Worm (Caenorhabditis elegans) whole organism, L3 larva: Measurements from ENCODE around the gene srz-78.

Experiments
- ZK546.5 ChIP-seq: sonication (generic microtip); optimal IDR thresholded peaks from 2 replicates; lab custom pipeline; 2017; ENCODE audit warnings: missing biosample characterization, missing genetic modification characterization
- ama-1 ChIP-seq: fragments of 150-350 bp; optimal IDR thresholded peaks from 2 replicates; lab custom pipeline; 2018
- ceh-16 ChIP-seq: sonication (generic microtip); optimal IDR thresholded peaks from 2 replicates; lab custom pipeline; 2017; ENCODE audit warnings: missing biosample characterization, missing genetic modification characterization
- ceh-28 ChIP-seq: fragments of 150-350 bp; optimal IDR thresholded peaks from 2 replicates; lab custom pipeline; 2014; ENCODE audit warnings: missing biosample characterization, missing genetic modification reagents, missing genetic modification characterization
- ceh-82 ChIP-seq: fragments of 150-350 bp; optimal IDR thresholded peaks from 2 replicates; lab custom pipeline; 2014; ENCODE audit warnings: missing biosample characterization, missing genetic modification characterization
- ceh-9 ChIP-seq: sonication (generic microtip); optimal IDR thresholded peaks from 2 replicates; lab custom pipeline; 2018; ENCODE audit warnings: missing biosample characterization, missing genetic modification characterization
- egl-5 ChIP-seq: fragments of 150-350 bp; optimal IDR thresholded peaks from 2 replicates; lab custom pipeline; 2017; ENCODE audit warnings: missing biosample characterization, missing genetic modification reagents, missing genetic modification characterization, inconsistent platforms
- elt-1 ChIP-seq: fragments of 150-350 bp; optimal IDR thresholded peaks from 2 replicates; lab custom pipeline; 2014; ENCODE audit warnings: missing biosample characterization, missing genetic modification characterization
- elt-2 ChIP-seq: sonication (generic microtip); optimal IDR thresholded peaks from 2 replicates; lab custom pipeline; 2016; ENCODE audit warnings: missing genetic modification reagents, mild to moderate bottlenecking, missing genetic modification characterization, missing compliant biosample characterization
- elt-3 ChIP-seq, 3 experiments: fragments of 150-350 bp in 1 of 3; sonication (generic microtip) in 2 of 3; optimal IDR thresholded peaks; 2 replicates in 2 of 3; 4 replicates in 1 of 3; lab custom pipeline; 2014 to 2017; ENCODE audit warnings: missing biosample characterization in 3 of 3, missing genetic modification characterization in 3 of 3
- eor-1 ChIP-seq, 2 experiments: fragments of 150-350 bp; optimal IDR thresholded peaks; 2 replicates each; lab custom pipeline; 2014 to 2018; ENCODE audit warnings: missing biosample characterization in 2 of 2, missing genetic modification characterization in 2 of 2
- fkh-10 ChIP-seq: sonication (generic microtip); optimal IDR thresholded peaks from 2 replicates; lab custom pipeline; 2017; ENCODE audit warnings: missing biosample characterization, missing genetic modification reagents, missing genetic modification characterization
- fkh-2 ChIP-seq: fragments of 150-350 bp; optimal IDR thresholded peaks from 2 replicates; lab custom pipeline; 2014; ENCODE audit warnings: missing biosample characterization, missing genetic modification reagents, missing genetic modification characterization
- jun-1 ChIP-seq: fragments of 150-350 bp; optimal IDR thresholded peaks from 2 replicates; lab custom pipeline; 2014; ENCODE audit warnings: missing biosample characterization, missing genetic modification reagents, missing genetic modification characterization
- lin-15B ChIP-seq: fragments of 150-350 bp; optimal IDR thresholded peaks from 2 replicates; lab custom pipeline; 2014; ENCODE audit warnings: missing biosample characterization, missing genetic modification characterization
- lin-39 ChIP-seq: fragments of 150-350 bp; optimal IDR thresholded peaks from 2 replicates; lab custom pipeline; 2018; ENCODE audit warnings: missing biosample characterization, missing genetic modification reagents, missing genetic modification characterization
- lsy-12 ChIP-seq: sonication (generic microtip); optimal IDR thresholded peaks from 2 replicates; lab custom pipeline; 2016; ENCODE audit warnings: mild to moderate bottlenecking, missing genetic modification characterization, missing compliant biosample characterization
- mdl-1 ChIP-seq: fragments of 150-350 bp; optimal IDR thresholded peaks from 2 replicates; lab custom pipeline; 2014; ENCODE audit warnings: missing biosample characterization, missing genetic modification characterization
- mml-1 ChIP-seq: fragments of 150-350 bp; sonication (generic microtip); optimal IDR thresholded peaks from 3 replicates; lab custom pipeline; 2014; ENCODE audit warnings: missing biosample characterization, missing genetic modification characterization
- nfya-1 ChIP-seq: sonication (generic microtip); optimal IDR thresholded peaks from 2 replicates; lab custom pipeline; 2017; ENCODE audit warnings: missing genetic modification characterization, mild to moderate bottlenecking, missing compliant biosample characterization, antibody characterized with exemption, moderate library complexity; ENCODE audit not compliant: insufficient read depth
- nhr-11 ChIP-seq: fragments of 150-350 bp; optimal IDR thresholded peaks from 2 replicates; lab custom pipeline; 2014; ENCODE audit warnings: missing biosample characterization, missing genetic modification characterization
- nhr-23 ChIP-seq: fragments of 150-350 bp; optimal IDR thresholded peaks from 2 replicates; lab custom pipeline; 2014; ENCODE audit warnings: missing biosample characterization, missing genetic modification reagents, missing genetic modification characterization
- nhr-43 ChIP-seq: sonication (generic microtip); optimal IDR thresholded peaks from 2 replicates; lab custom pipeline; 2016; ENCODE audit warnings: mild to moderate bottlenecking, missing genetic modification characterization, missing compliant biosample characterization; ENCODE audit not compliant: poor library complexity, severe bottlenecking
- nhr-67 ChIP-seq: fragments of 150-350 bp; optimal IDR thresholded peaks from 2 replicates; lab custom pipeline; 2014; ENCODE audit warnings: missing biosample characterization, missing genetic modification characterization
- nhr-77 ChIP-seq: fragments of 150-350 bp; optimal IDR thresholded peaks from 2 replicates; lab custom pipeline; 2014; ENCODE audit warnings: missing biosample characterization, missing genetic modification characterization
- pha-4 ChIP-seq: fragments of 150-350 bp; optimal IDR thresholded peaks from 2 replicates; lab custom pipeline; 2014; ENCODE audit warnings: missing biosample characterization, missing genetic modification reagents, missing genetic modification characterization
- skn-1 ChIP-seq: fragments of 150-350 bp; optimal IDR thresholded peaks from 2 replicates; lab custom pipeline; 2014; ENCODE audit warnings: missing biosample characterization, missing genetic modification characterization
- snpc-4 ChIP-seq: fragments of 150-350 bp; optimal IDR thresholded peaks from 2 replicates; lab custom pipeline; 2014; ENCODE audit warnings: missing biosample characterization, missing genetic modification characterization
- tbx-2 ChIP-seq: sonication (generic microtip); optimal IDR thresholded peaks from 2 replicates; lab custom pipeline; 2016; ENCODE audit warnings: mild to moderate bottlenecking, missing genetic modification characterization, missing compliant biosample characterization
- unc-39 ChIP-seq: sonication (generic microtip); optimal IDR thresholded peaks from 4 replicates; lab custom pipeline; 2017; ENCODE audit warnings: missing biosample characterization, missing genetic modification characterization
- unc-62 ChIP-seq: fragments of 150-350 bp; sonication (generic microtip); optimal IDR thresholded peaks from 4 replicates; lab custom pipeline; 2014; ENCODE audit warnings: missing biosample characterization, missing genetic modification reagents, missing genetic modification characterization
- ztf-11 ChIP-seq: fragments of 150-350 bp; optimal IDR thresholded peaks from 2 replicates; lab custom pipeline; 2014; ENCODE audit warnings: missing biosample characterization, missing genetic modification characterization

The srz-78 gene

DNA sequence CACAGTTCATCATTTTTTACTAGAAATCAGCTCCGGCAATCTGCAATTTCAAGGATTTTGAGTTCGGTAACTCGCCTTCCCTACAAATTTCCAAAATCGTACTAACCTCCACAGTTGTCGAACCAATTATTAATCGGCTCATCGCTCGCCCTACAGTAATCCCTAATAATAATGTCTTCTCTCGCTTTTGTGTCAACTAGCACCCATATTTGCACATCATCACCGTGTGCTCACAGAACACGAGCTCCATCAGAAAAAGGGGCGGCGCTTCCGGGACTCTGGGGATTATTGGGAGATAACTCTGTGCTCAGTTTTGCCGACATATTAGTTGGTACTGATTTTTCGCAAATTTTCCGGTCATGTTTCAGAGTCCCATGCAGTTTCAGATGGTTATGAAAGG, 6.3 kb downstream of the srz-78 start, which contains the start of gene ceh-53:
Gene ceh-53, plus strand, starts transcription at position 301 of the 400 bp plus-strand sequence.
- TF ChIP-seq unc-62 (no peak), nhr-67 (no peak), nhr-77 (no peak), ztf-11 (no peak), elt-3 (tag; optimal IDR thresholded peaks at IDR 0.05; lab: Kevin White, UChicago) (no peak), mdl-1 (tag; lab: Kevin White, UChicago) (no peak), ZK546.5 (tag; lab: Kevin White, UChicago) (no peak), eor-1 (tag; optimal IDR thresholded peaks at IDR 0.05; lab: Kevin White, UChicago) (no peak), ceh-16 (tag; lab: Kevin White, UChicago) (no peak), snpc-4 (tag; lab: Kevin White, UChicago) (no peak), egl-5 (tag; lab: Kevin White, UChicago) (no peak), nhr-11 (tag; lab: Kevin White, UChicago) (no peak), tbx-2 (tag; lab: Kevin White, UChicago) (no peak), jun-1 (no peak), elt-1 (tag; lab: Kevin White, UChicago) (no peak)
- TF ChIP-seq, all 47 proteins: peak for 0

DNA sequence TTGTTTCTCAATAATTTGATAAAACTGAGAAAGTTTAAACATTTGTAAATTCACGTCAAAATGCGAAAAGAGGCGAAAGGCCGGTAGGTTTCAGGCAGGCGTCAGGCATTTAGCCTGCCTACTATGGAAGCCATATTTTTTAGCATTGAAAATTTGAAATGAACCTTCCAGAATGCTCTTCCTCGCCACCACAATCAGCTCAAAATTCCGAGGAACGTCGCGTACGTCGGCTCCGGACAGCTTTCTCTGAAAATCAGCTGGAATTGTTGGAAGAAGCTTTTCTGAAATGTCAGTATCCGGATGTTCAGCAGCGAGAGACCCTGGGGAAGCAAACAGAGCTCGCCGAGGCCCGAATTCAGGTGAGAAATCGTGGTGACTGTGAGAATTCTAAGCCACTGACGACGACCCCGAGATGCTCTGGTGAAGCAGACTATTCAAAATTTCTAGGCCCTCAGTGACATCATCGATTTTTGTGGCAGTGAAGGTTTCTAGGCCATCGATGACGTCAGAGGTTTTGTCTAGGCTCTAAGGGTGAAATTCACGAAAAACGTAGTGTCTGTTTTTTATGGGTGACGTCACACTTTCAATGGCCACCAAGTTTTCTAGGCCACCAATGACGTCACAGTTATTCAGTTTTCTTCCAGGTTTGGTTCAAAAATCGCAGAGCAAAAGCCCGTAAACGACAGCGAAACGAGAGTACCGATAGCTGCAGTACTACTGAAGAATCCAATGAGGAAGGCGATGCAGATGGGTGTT, 10.6 kb downstream of the srz-78 start:
- TF ChIP-seq egl-5 (tag; lab: Kevin White, UChicago) (no peak), nhr-43 (tag; lab: Kevin White, UChicago) (no peak), nfya-1 (tag; lab: Kevin White, UChicago) (no peak), lin-39 (tag; lab: Kevin White, UChicago) (no peak), ceh-9 (tag; lab: Kevin White, UChicago) (no peak), lin-15B (tag; lab: Kevin White, UChicago) (no peak), jun-1 (no peak), nhr-23 (tag; lab: Kevin White, UChicago) (no peak), skn-1 (tag; lab: Kevin White, UChicago) (no peak)

DNA sequence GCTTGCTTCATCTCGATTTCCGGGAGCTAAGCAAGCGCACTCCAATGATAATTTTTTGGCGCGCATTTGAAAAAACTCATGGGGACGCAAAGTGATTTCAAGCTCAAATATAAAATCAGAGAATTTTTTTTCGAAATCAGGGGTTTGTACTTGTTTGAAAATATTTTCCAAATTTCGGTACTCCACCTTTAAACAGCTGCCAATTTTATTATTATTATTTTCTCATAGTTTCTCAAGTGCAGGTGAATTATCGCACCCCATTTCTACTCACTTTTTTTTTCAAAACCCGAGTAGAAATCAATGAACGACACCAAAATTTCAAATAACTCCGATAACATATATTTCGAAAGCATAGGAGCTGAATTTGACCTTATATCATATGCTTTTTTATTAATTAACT, 12.6 kb downstream of the srz-78 start, which contains the start of gene srz-83:
Gene srz-83, plus strand, starts transcription at position 301 of the 400 bp plus-strand sequence.
- TF ChIP-seq mdl-1 (tag; lab: Kevin White, UChicago) = no peak
- TF ChIP-seq unc-39 = no peak
- no peak for TF ChIP-seq unc-62
- no peak for TF ChIP-seq snpc-4 (tag; lab: Kevin White, UChicago)
- TF ChIP-seq ceh-16 (tag; lab: Kevin White, UChicago) = no peak
- TF ChIP-seq ceh-28 (tag; lab: Kevin White, UChicago) = no peak
- no peak for TF ChIP-seq ama-1 (lab: Kevin White, UChicago)
- TF ChIP-seq mml-1 (tag; lab: Kevin White, UChicago) = no peak
- TF ChIP-seq nfya-1 (tag; lab: Kevin White, UChicago) = no peak
- TF ChIP-seq ztf-11 = no peak
- TF ChIP-seq elt-2 (tag; lab: Kevin White, UChicago) = no peak
- no peak for TF ChIP-seq ceh-82 (tag; lab: Kevin White, UChicago)
- TF ChIP-seq nhr-23 (tag; lab: Kevin White, UChicago) = no peak
- no peak for TF ChIP-seq lsy-12
- TF ChIP-seq fkh-2 (tag; lab: Kevin White, UChicago) = no peak
- no peak for TF ChIP-seq fkh-10 (GFP tag; lab: Kevin White, UChicago)
- TF ChIP-seq elt-1 (tag; lab: Kevin White, UChicago) = no peak
- no peak for TF ChIP-seq nhr-43 (tag; lab: Kevin White, UChicago)
- no peak for TF ChIP-seq pha-4 (tag; lab: Kevin White, UChicago)
- TF ChIP-seq, all 47 proteins: peak for 0

DNA sequence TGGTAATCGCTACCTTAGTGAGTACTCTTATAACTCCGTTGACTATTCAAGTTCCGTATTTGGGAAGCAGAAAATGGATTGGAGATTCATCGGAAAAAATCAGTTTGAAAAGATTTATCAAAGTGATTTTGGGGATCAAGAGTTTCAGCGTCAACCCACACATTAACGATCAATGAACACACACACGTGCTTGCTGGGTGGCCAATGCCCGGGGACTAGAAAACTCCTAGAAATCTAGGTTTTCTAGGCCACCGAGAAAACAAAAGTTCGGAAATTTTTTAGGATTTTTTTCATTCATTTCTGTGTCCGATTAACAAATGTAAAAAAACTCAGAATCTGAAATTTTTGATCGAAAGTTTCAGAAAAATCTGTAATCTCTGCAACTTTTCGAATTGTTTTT, 14.4 kb downstream of the srz-78 start:
- TF ChIP-seq nhr-11 (tag; lab: Kevin White, UChicago) (no peak), ceh-28 (tag; lab: Kevin White, UChicago) (no peak), pha-4 (tag; lab: Kevin White, UChicago) (peak; percentile 6), mml-1 (tag; lab: Kevin White, UChicago) (no peak)
- TF ChIP-seq, all 47 proteins: peak for 1
